Worm (Caenorhabditis elegans) whole organism, late embryonic: Measurements from ENCODE around the gene grl-10.

Experiments
- pha-4 ChIP-seq: fragments of 150-350 bp; optimal IDR thresholded peaks from 2 replicates; lab custom pipeline; 2018; ENCODE audit warnings: missing biosample characterization, missing genetic modification reagents, missing genetic modification characterization
- unc-55 ChIP-seq: sonication (generic microtip); optimal IDR thresholded peaks from 2 replicates; lab custom pipeline; 2017; ENCODE audit warnings: missing biosample characterization, missing genetic modification reagents, missing genetic modification characterization

DNA sequence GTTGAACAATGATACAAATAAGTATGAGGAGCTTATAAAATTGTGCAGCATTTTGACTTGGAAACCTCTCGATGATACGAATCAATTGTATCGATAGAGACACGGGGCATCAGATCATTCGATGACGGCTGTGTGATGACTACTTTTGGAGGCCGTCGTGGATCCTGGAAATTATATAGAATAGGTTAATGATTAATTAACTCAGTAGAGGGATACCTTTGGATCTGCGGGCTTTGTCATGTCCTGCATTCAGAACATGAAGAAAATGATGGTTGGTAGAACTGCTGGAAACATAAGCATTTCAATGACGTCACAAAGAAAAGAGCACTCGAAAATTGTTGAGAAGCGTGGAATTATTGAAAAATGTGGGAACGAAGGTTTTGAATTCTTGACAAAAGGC lies 40.3 kb downstream of the grl-10 start, which contains the start of gene ZK742.6:
- TF ChIP-seq pha-4 (tag; lab: Kevin White, UChicago) = no peak
- TF ChIP-seq unc-55 (GFP tag; lab: Kevin White, UChicago) = no peak
